Worm (Caenorhabditis elegans): ENCODE measurements around the gene Y58A7A.4.

DNA sequence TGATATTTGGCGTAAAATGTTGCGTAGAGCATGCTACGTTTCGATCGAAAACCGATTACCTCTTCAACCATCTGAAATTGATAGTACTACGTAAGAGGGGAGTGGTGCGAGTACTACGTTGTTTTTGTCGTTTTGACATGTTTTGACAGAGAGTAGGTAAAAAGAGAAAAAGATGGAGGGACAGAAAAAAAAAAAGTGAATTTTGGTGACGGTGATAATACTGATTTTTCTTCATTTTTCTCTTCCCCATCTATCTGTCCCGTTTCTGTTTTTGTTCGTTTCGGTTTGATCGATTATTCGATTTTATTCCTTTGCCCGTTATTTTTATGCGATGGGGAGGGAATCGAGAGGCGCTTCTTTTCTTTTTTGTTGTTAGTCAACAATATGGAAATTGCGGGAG is 43.9 kb downstream of the Y58A7A.4 start, which contains the start of gene K11D12.8:
- TF ChIP-seq sptf-1 (tag; optimal IDR thresholded peaks at IDR 0.05): no peak
- TF ChIP-seq nhr-2 (tag; optimal IDR thresholded peaks at IDR 0.05): no peak
- TF ChIP-seq nhr-237 (tag; optimal IDR thresholded peaks at IDR 0.05): no peak
- TF ChIP-seq ztf-11 (tag; optimal IDR thresholded peaks at IDR 0.05): no peak
- no peak for TF ChIP-seq lin-13 (tag; optimal IDR thresholded peaks at IDR 0.05)
- no peak for TF ChIP-seq snpc-4 (tag; optimal IDR thresholded peaks at IDR 0.05)
- TF ChIP-seq nhr-28 (tag; optimal IDR thresholded peaks at IDR 0.05): no peak
- TF ChIP-seq unc-62 (GFP tag; optimal IDR thresholded peaks at IDR 0.05): no peak
- TF ChIP-seq flh-1 (GFP tag; optimal IDR thresholded peaks at IDR 0.05): no peak
- no peak for TF ChIP-seq elt-1 (tag; optimal IDR thresholded peaks at IDR 0.05; ENCODE audit: borderline replicate concordance, insufficient read depth)
- TF ChIP-seq nhr-12 (tag; optimal IDR thresholded peaks at IDR 0.05): no peak
